Fruit fly (Drosophila melanogaster) whole organism, prepupa: Measurements from ENCODE around the gene a10.

Experiments used
- Blimp-1 ChIP-seq: fragments of 200-800 bp; sonication (Bioruptor generic); optimal IDR thresholded peaks from 3 replicates; lab custom pipeline; 2017; ENCODE audit warnings: missing biosample characterization, missing genetic modification characterization, mild to moderate bottlenecking, moderate library complexity, missing genetic modification reagents
- CG10631 ChIP-seq: fragments of 200-800 bp; sonication (Bioruptor generic); optimal IDR thresholded peaks from 2 replicates; lab custom pipeline; 2016; ENCODE audit warnings: missing biosample characterization, missing genetic modification characterization
- CG10669 ChIP-seq: fragments of 200-800 bp; sonication (Bioruptor generic); optimal IDR thresholded peaks from 3 replicates; lab custom pipeline; 2018; ENCODE audit warnings: missing biosample characterization, mild to moderate bottlenecking, missing genetic modification characterization, moderate library complexity
- CG11294 ChIP-seq: fragments of 200-800 bp; sonication (Bioruptor generic); IDR thresholded peaks from 2 replicates; pipeline ENCODE4 v1.3.6; 2022; ENCODE audit warnings: missing biosample characterization, missing genetic modification characterization
- CG11762 ChIP-seq: fragments of 200-800 bp; sonication (Bioruptor generic); optimal IDR thresholded peaks from 3 replicates; lab custom pipeline; 2016; ENCODE audit warnings: missing biosample characterization, missing genetic modification characterization; ENCODE audit not compliant: insufficient read depth
- CG1621 ChIP-seq: fragments of 200-800 bp; sonication (Bioruptor generic); optimal IDR thresholded peaks from 3 replicates; lab custom pipeline; 2018; ENCODE audit warnings: missing biosample characterization, mild to moderate bottlenecking, missing genetic modification characterization
- CG3032 ChIP-seq: fragments of 200-800 bp; optimal IDR thresholded peaks from 2 replicates; lab custom pipeline; 2019; ENCODE audit warnings: missing biosample characterization, mild to moderate bottlenecking, missing genetic modification characterization, moderate library complexity
- CG31627 ChIP-seq: fragments of 200-800 bp; sonication (Bioruptor generic); optimal IDR thresholded peaks from 3 replicates; lab custom pipeline; 2016; ENCODE audit warnings: missing biosample characterization, missing genetic modification characterization
- CG34406 ChIP-seq: fragments of 200-800 bp; sonication (Bioruptor generic); optimal IDR thresholded peaks from 3 replicates; lab custom pipeline; 2016; ENCODE audit warnings: missing biosample characterization, missing genetic modification characterization
- CG6163 ChIP-seq: fragments of 200-800 bp; sonication (Bioruptor generic); IDR thresholded peaks from 3 replicates; pipeline ENCODE4 v1.3.6; 2022; ENCODE audit warnings: missing biosample characterization, missing genetic modification characterization
- CG6276 ChIP-seq: fragments of 200-800 bp; sonication (Bioruptor generic); optimal IDR thresholded peaks from 2 replicates; lab custom pipeline; 2017; ENCODE audit warnings: missing biosample characterization, mild to moderate bottlenecking, missing genetic modification characterization
- CG6792 ChIP-seq: fragments of 200-800 bp; sonication (Bioruptor generic); optimal IDR thresholded peaks from 3 replicates; lab custom pipeline; 2016; ENCODE audit warnings: missing biosample characterization, missing genetic modification characterization
- CG6808 ChIP-seq: fragments of 200-800 bp; sonication (Bioruptor generic); optimal IDR thresholded peaks from 3 replicates; lab custom pipeline; 2017; ENCODE audit warnings: missing biosample characterization, missing genetic modification characterization, mild to moderate bottlenecking, moderate library complexity, missing genetic modification reagents
- CG6854 ChIP-seq: fragments of 200-800 bp; sonication (Bioruptor generic); optimal IDR thresholded peaks from 2 replicates; lab custom pipeline; 2017; ENCODE audit warnings: missing biosample characterization, mild to moderate bottlenecking, missing genetic modification characterization
- CG7368 ChIP-seq: fragments of 200-800 bp; sonication (Bioruptor generic); optimal IDR thresholded peaks from 3 replicates; lab custom pipeline; 2016; ENCODE audit warnings: missing biosample characterization, missing genetic modification characterization
- CG8119 ChIP-seq: fragments of 200-800 bp; sonication (Bioruptor generic); IDR thresholded peaks from 3 replicates; pipeline ENCODE4 v1.3.6; 2022; ENCODE audit warnings: missing biosample characterization, missing genetic modification characterization
- CG8319 ChIP-seq: fragments of 200-800 bp; sonication (Bioruptor generic); optimal IDR thresholded peaks from 3 replicates; lab custom pipeline; 2016; ENCODE audit warnings: missing biosample characterization, missing genetic modification characterization
- CG8632 ChIP-seq: fragments of 200-800 bp; sonication (Bioruptor generic); optimal IDR thresholded peaks from 3 replicates; lab custom pipeline; 2016; ENCODE audit warnings: missing biosample characterization, missing genetic modification characterization
- CG9139 ChIP-seq: fragments of 200-800 bp; sonication (Bioruptor generic); optimal IDR thresholded peaks from 3 replicates; lab custom pipeline; 2017; ENCODE audit warnings: missing biosample characterization, mild to moderate bottlenecking, missing genetic modification characterization
- Eip75B ChIP-seq: fragments of 200-800 bp; sonication (Bioruptor generic); optimal IDR thresholded peaks from 3 replicates; lab custom pipeline; 2016; ENCODE audit warnings: missing biosample characterization, missing genetic modification characterization
- Ets21C ChIP-seq: fragments of 200-800 bp; sonication (Bioruptor generic); optimal IDR thresholded peaks from 3 replicates; lab custom pipeline; 2016; ENCODE audit warnings: missing biosample characterization, missing genetic modification characterization
- Ets96B ChIP-seq: fragments of 200-800 bp; optimal IDR thresholded peaks from 2 replicates; lab custom pipeline; 2019; ENCODE audit warnings: missing biosample characterization, mild to moderate bottlenecking, missing genetic modification characterization, moderate library complexity
- Hr38 ChIP-seq: sonication (Bioruptor generic); optimal IDR thresholded peaks from 2 replicates; lab custom pipeline; 2016; ENCODE audit warnings: missing biosample characterization, missing genetic modification characterization
- Hr39 ChIP-seq: fragments of 200-800 bp; sonication (Bioruptor generic); optimal IDR thresholded peaks from 2 replicates; lab custom pipeline; 2016; ENCODE audit warnings: missing biosample characterization, missing genetic modification characterization
- Hr4 ChIP-seq: fragments of 200-800 bp; sonication (Bioruptor generic); optimal IDR thresholded peaks from 3 replicates; lab custom pipeline; 2016; ENCODE audit warnings: missing biosample characterization, missing genetic modification characterization
- Lpt ChIP-seq: fragments of 200-800 bp; sonication (Bioruptor generic); optimal IDR thresholded peaks from 3 replicates; lab custom pipeline; 2016; ENCODE audit warnings: missing biosample characterization, missing genetic modification characterization
- Met ChIP-seq: fragments of 200-800 bp; sonication (Bioruptor generic); optimal IDR thresholded peaks from 3 replicates; lab custom pipeline; 2016; ENCODE audit warnings: missing biosample characterization, missing genetic modification characterization
- OdsH ChIP-seq: fragments of 200-800 bp; sonication (Bioruptor generic); optimal IDR thresholded peaks from 3 replicates; lab custom pipeline; 2016; ENCODE audit warnings: missing biosample characterization, missing genetic modification characterization
- Smox ChIP-seq: fragments of 200-800 bp; sonication (Bioruptor generic); optimal IDR thresholded peaks from 3 replicates; lab custom pipeline; 2016; ENCODE audit warnings: missing biosample characterization, missing genetic modification characterization
- Sox102F ChIP-seq: fragments of 200-800 bp; sonication (Bioruptor generic); optimal IDR thresholded peaks from 2 replicates; lab custom pipeline; 2016; ENCODE audit warnings: missing biosample characterization, mild to moderate bottlenecking, missing genetic modification characterization
- Sox15 ChIP-seq: fragments of 200-800 bp; sonication (Bioruptor generic); optimal IDR thresholded peaks from 3 replicates; lab custom pipeline; 2016; ENCODE audit warnings: missing biosample characterization, missing genetic modification characterization
- achi ChIP-seq: fragments of 200-800 bp; sonication (Bioruptor generic); optimal IDR thresholded peaks from 3 replicates; lab custom pipeline; 2016; ENCODE audit warnings: missing biosample characterization, missing genetic modification characterization
- acj6 ChIP-seq: fragments of 200-800 bp; sonication (Bioruptor generic); optimal IDR thresholded peaks from 3 replicates; lab custom pipeline; 2016; ENCODE audit warnings: missing biosample characterization, missing genetic modification characterization
- cyc ChIP-seq: fragments of 200-800 bp; sonication (Bioruptor generic); optimal IDR thresholded peaks from 3 replicates; lab custom pipeline; 2016; ENCODE audit warnings: missing biosample characterization, missing genetic modification characterization
- dac ChIP-seq: fragments of 200-800 bp; sonication (Bioruptor generic); optimal IDR thresholded peaks from 2 replicates; lab custom pipeline; 2017; ENCODE audit warnings: missing biosample characterization, mild to moderate bottlenecking, missing genetic modification characterization
- eg ChIP-seq: fragments of 200-800 bp; sonication (Bioruptor generic); IDR thresholded peaks from 3 replicates; pipeline ENCODE4 v1.3.6; 2022; ENCODE audit warnings: missing biosample characterization, missing genetic modification characterization
- esn ChIP-seq: fragments of 200-800 bp; sonication (Bioruptor generic); optimal IDR thresholded peaks from 2 replicates; lab custom pipeline; 2016; ENCODE audit warnings: missing biosample characterization, mild to moderate bottlenecking, missing genetic modification characterization, moderate library complexity
- fd59A ChIP-seq: fragments of 200-800 bp; sonication (Bioruptor generic); optimal IDR thresholded peaks from 2 replicates; lab custom pipeline; 2017; ENCODE audit warnings: missing biosample characterization, mild to moderate bottlenecking, missing genetic modification characterization, missing genetic modification reagents
- fd85E ChIP-seq: fragments of 200-800 bp; sonication (Bioruptor generic); optimal IDR thresholded peaks from 3 replicates; lab custom pipeline; 2016; ENCODE audit warnings: missing biosample characterization, missing genetic modification characterization
- fkh ChIP-seq: fragments of 200-800 bp; sonication (Bioruptor generic); optimal IDR thresholded peaks from 3 replicates; lab custom pipeline; 2017; ENCODE audit warnings: missing biosample characterization, mild to moderate bottlenecking, missing genetic modification characterization, moderate library complexity
- lz ChIP-seq: fragments of 200-800 bp; sonication (Bioruptor generic); optimal IDR thresholded peaks from 3 replicates; lab custom pipeline; 2016; ENCODE audit warnings: missing biosample characterization, missing genetic modification characterization
- pdm3 ChIP-seq: fragments of 200-800 bp; sonication (Bioruptor generic); optimal IDR thresholded peaks from 3 replicates; lab custom pipeline; 2016; ENCODE audit warnings: missing biosample characterization, missing genetic modification characterization
- salr ChIP-seq, 2 experiments: fragments of 200-800 bp; sonication (Bioruptor generic); optimal IDR thresholded peaks; 3 replicates each; lab custom pipeline; 2016 to 2018; ENCODE audit warnings: missing biosample characterization in 2 of 2, missing genetic modification characterization in 2 of 2, mild to moderate bottlenecking in 1 of 2
- ss ChIP-seq, 2 experiments: fragments of 200-800 bp; sonication (Bioruptor generic); optimal IDR thresholded peaks; 2 replicates in 1 of 2; 3 replicates in 1 of 2; lab custom pipeline; 2017 to 2018; ENCODE audit warnings: mild to moderate bottlenecking in 2 of 2, missing biosample characterization in 2 of 2, missing genetic modification characterization in 2 of 2, moderate library complexity in 1 of 2
- topi ChIP-seq: fragments of 200-800 bp; sonication (Bioruptor generic); optimal IDR thresholded peaks from 3 replicates; lab custom pipeline; 2016; ENCODE audit warnings: missing biosample characterization, missing genetic modification characterization
- vri ChIP-seq: fragments of 200-800 bp; sonication (Bioruptor generic); optimal IDR thresholded peaks from 3 replicates; lab custom pipeline; 2016; ENCODE audit warnings: missing biosample characterization, mild to moderate bottlenecking, missing genetic modification characterization

a10 gene

dm6 chr3L:17007945-17008344 lies 15.6 kb downstream of the a10 start:
- TF ChIP-seq CG6163 (GFP tag; lab: Robert Waterston, UW) = no peak
- no peak for TF ChIP-seq Ets21C (GFP tag; lab: Kevin White, UChicago)
- TF ChIP-seq CG8119 (GFP tag; lab: Robert Waterston, UW) = no peak
- TF ChIP-seq CG7368 (GFP tag; lab: Kevin White, UChicago) = no peak
- TF ChIP-seq CG10669 (GFP tag; lab: Kevin White, UChicago) = no peak
- TF ChIP-seq Ets96B = no peak
- TF ChIP-seq CG11294 (GFP tag; lab: Robert Waterston, UW) = no peak

- TF ChIP-seq Met = no peak
- TF ChIP-seq fkh = peak; percentile 58
- TF ChIP-seq salr (GFP tag; optimal IDR thresholded peaks at IDR 0.05; lab: Kevin White, UChicago) = no peak
- TF ChIP-seq fd59A (GFP tag; lab: Kevin White, UChicago) = no peak
Observed at dm6 chr3L:17007496-17007895, 16.0 kb downstream of the a10 start.

dm6 chr3L:17007041-17007471 lies 16.5 kb downstream of the a10 start:
- peak; percentile 23 for TF ChIP-seq Sox102F (GFP tag; lab: Kevin White, UChicago)
- peak; percentile 25 for TF ChIP-seq CG11762 (GFP tag; lab: Kevin White, UChicago)
- peak; percentile 36; the same call in 1 of the 2 replicates for TF ChIP-seq CG11294 (GFP tag; lab: Robert Waterston, UW)
- TF ChIP-seq acj6 (GFP tag; lab: Kevin White, UChicago) = peak; percentile 57
- peak; percentile 50 for TF ChIP-seq Hr4 (GFP tag; lab: Kevin White, UChicago)
- TF ChIP-seq CG1621 (tag; lab: Kevin White, UChicago) = peak; percentile 11
- TF ChIP-seq CG6808 (GFP tag; lab: Kevin White, UChicago) = peak; percentile 51
- peak; percentile 40 for TF ChIP-seq CG7368 (GFP tag; lab: Kevin White, UChicago)
- peak; percentile 45 for TF ChIP-seq achi
- peak; percentile 75 for TF ChIP-seq eg (GFP tag; lab: Robert Waterston, UW)
- peak; percentile 32 for TF ChIP-seq Met
- peak; percentile 13 to 19 for TF ChIP-seq ss (GFP tag; optimal IDR thresholded peaks at IDR 0.05; lab: Kevin White, UChicago)
- peak; percentile 48 for TF ChIP-seq Lpt (GFP tag; lab: Kevin White, UChicago)
- TF ChIP-seq Smox (GFP tag; lab: Kevin White, UChicago) = peak; percentile 41
- peak; percentile 48 for TF ChIP-seq Hr39 (GFP tag; lab: Kevin White, UChicago)
- TF ChIP-seq CG10669 (GFP tag; lab: Kevin White, UChicago) = peak; percentile 39
- peak; percentile 11 for TF ChIP-seq Eip75B
- TF ChIP-seq CG8632 (GFP tag; lab: Kevin White, UChicago) = peak; percentile 57
- TF ChIP-seq Hr38 (GFP tag; lab: Kevin White, UChicago) = no peak
- TF ChIP-seq cyc (GFP tag; lab: Kevin White, UChicago) = peak; percentile 27
- TF ChIP-seq CG34406 (GFP tag; lab: Kevin White, UChicago) = peak; percentile 43
- TF ChIP-seq Blimp-1 (GFP tag; lab: Kevin White, UChicago) = no peak
- peak; percentile 32 for TF ChIP-seq lz (GFP tag; lab: Kevin White, UChicago)
- no peak for TF ChIP-seq fd85E
- TF ChIP-seq CG6276 (GFP tag; lab: Kevin White, UChicago) = peak; percentile 50
- peak; percentile 50 for TF ChIP-seq Ets96B
- no peak for TF ChIP-seq dac
- TF ChIP-seq CG31627 (GFP tag; lab: Kevin White, UChicago) = peak; percentile 30
- TF ChIP-seq CG10631 (GFP tag; lab: Kevin White, UChicago) = peak; percentile 37
- TF ChIP-seq CG9139 (GFP tag; lab: Kevin White, UChicago) = no peak
- peak; percentile 62 for TF ChIP-seq OdsH
- peak; percentile 43 for TF ChIP-seq topi (GFP tag; lab: Kevin White, UChicago)
- peak; percentile 69 for TF ChIP-seq CG8119 (GFP tag; lab: Robert Waterston, UW)
- peak; percentile 59 for TF ChIP-seq fkh
- TF ChIP-seq salr (GFP tag; optimal IDR thresholded peaks at IDR 0.05; lab: Kevin White, UChicago) = peak; percentile 5 to 20
- peak; percentile 17 for TF ChIP-seq CG6792 (GFP tag; lab: Kevin White, UChicago)
- TF ChIP-seq CG8319 (GFP tag; lab: Kevin White, UChicago) = peak; percentile 29
- peak; percentile 54 for TF ChIP-seq pdm3 (GFP tag; lab: Kevin White, UChicago)
- TF ChIP-seq esn (GFP tag; lab: Kevin White, UChicago) = peak; percentile 19
- TF ChIP-seq fd59A (GFP tag; lab: Kevin White, UChicago) = peak; percentile 22
- no peak for TF ChIP-seq CG6854
- peak; percentile 53 for TF ChIP-seq vri (GFP tag; lab: Kevin White, UChicago)
- peak; percentile 56 for TF ChIP-seq CG3032 (tag; lab: Kevin White, UChicago)
- peak; percentile 44 for TF ChIP-seq Sox15 (GFP tag; lab: Kevin White, UChicago)
